Fruit fly (Drosophila melanogaster) whole organism, embryonic: ENCODE results near the gene CG12035.

ENCODE experiments used
- Atf6 ChIP-seq: fragments of 200-800 bp; sonication (Bioruptor generic); IDR thresholded peaks from 2 replicates; pipeline ENCODE4 v1.3.6; 2022; ENCODE audit warnings: missing biosample characterization, missing genetic modification characterization
- CG10147 ChIP-seq: fragments of 200-800 bp; sonication (Bioruptor generic); optimal IDR thresholded peaks from 2 replicates; lab custom pipeline; 2019; ENCODE audit warnings: missing biosample characterization, mild to moderate bottlenecking, missing genetic modification characterization, moderate library complexity
- CG10209 ChIP-seq: fragments of 200-800 bp; sonication (Bioruptor generic); optimal IDR thresholded peaks from 3 replicates; lab custom pipeline; 2017; ENCODE audit warnings: missing biosample characterization, mild to moderate bottlenecking, missing genetic modification characterization, missing genetic modification reagents
- CG10267 ChIP-seq: fragments of 200-800 bp; sonication (Bioruptor generic); optimal IDR thresholded peaks from 2 replicates; lab custom pipeline; 2018; ENCODE audit warnings: missing biosample characterization, mild to moderate bottlenecking, missing genetic modification characterization, moderate library complexity
- CG10274 ChIP-seq: fragments of 200-800 bp; sonication (Bioruptor generic); optimal IDR thresholded peaks from 3 replicates; lab custom pipeline; 2017; ENCODE audit warnings: missing biosample characterization, mild to moderate bottlenecking, missing genetic modification characterization
- CG11085 ChIP-seq: fragments of 200-800 bp; sonication (Bioruptor generic); IDR thresholded peaks from 2 replicates; pipeline ENCODE4 v1.3.6; 2022; ENCODE audit warnings: missing biosample characterization, missing genetic modification characterization
- CG13894 ChIP-seq: fragments of 200-800 bp; sonication (Bioruptor generic); optimal IDR thresholded peaks from 3 replicates; lab custom pipeline; 2018; ENCODE audit warnings: missing biosample characterization, mild to moderate bottlenecking, missing genetic modification characterization, moderate library complexity
- CG15269 ChIP-seq: fragments of 200-800 bp; sonication (Bioruptor generic); optimal IDR thresholded peaks from 2 replicates; lab custom pipeline; 2018; ENCODE audit warnings: missing biosample characterization, mild to moderate bottlenecking, missing genetic modification characterization, moderate library complexity
- CG17385 ChIP-seq: fragments of 200-800 bp; sonication (Bioruptor generic); optimal IDR thresholded peaks from 3 replicates; lab custom pipeline; 2018; ENCODE audit warnings: missing biosample characterization, mild to moderate bottlenecking, missing genetic modification characterization
- CG31388 ChIP-seq: fragments of 200-800 bp; sonication (Bioruptor generic); optimal IDR thresholded peaks from 2 replicates; lab custom pipeline; 2016; ENCODE audit warnings: missing biosample characterization, missing genetic modification characterization
- CG32767 ChIP-seq: fragments of 200-800 bp; sonication (Bioruptor generic); IDR thresholded peaks from 2 replicates; pipeline ENCODE4 v1.3.6; 2022; ENCODE audit warnings: missing biosample characterization, missing genetic modification characterization
- CG42726 ChIP-seq: fragments of 200-800 bp; sonication (Bioruptor generic); IDR thresholded peaks from 2 replicates; pipeline ENCODE4 v1.3.6; 2022; ENCODE audit warnings: missing biosample characterization, missing genetic modification characterization; ENCODE audit not compliant: partially characterized antibody
- CG43689 ChIP-seq: fragments of 200-800 bp; sonication (Bioruptor generic); IDR thresholded peaks from 2 replicates; pipeline ENCODE4 v1.3.6; 2022; ENCODE audit warnings: missing biosample characterization, missing genetic modification characterization
- CG4707 ChIP-seq: fragments of 200-800 bp; sonication (Bioruptor generic); optimal IDR thresholded peaks from 2 replicates; lab custom pipeline; 2018; ENCODE audit warnings: missing biosample characterization, mild to moderate bottlenecking, missing genetic modification characterization, moderate library complexity
- CG5180 ChIP-seq: fragments of 200-800 bp; sonication (Bioruptor generic); optimal IDR thresholded peaks from 3 replicates; lab custom pipeline; 2017; ENCODE audit warnings: missing biosample characterization, missing genetic modification characterization, mild to moderate bottlenecking, moderate library complexity, missing genetic modification reagents
- CG6654 ChIP-seq: fragments of 200-800 bp; sonication (Bioruptor generic); optimal IDR thresholded peaks from 2 replicates; lab custom pipeline; 2017; ENCODE audit warnings: missing biosample characterization, mild to moderate bottlenecking, missing genetic modification characterization
- CG7372 ChIP-seq: fragments of 200-800 bp; sonication (Bioruptor generic); IDR thresholded peaks from 2 replicates; pipeline ENCODE4 v1.3.6; 2022; ENCODE audit warnings: missing biosample characterization, missing genetic modification characterization
- CG7839 ChIP-seq: fragments of 200-800 bp; sonication (Bioruptor generic); optimal IDR thresholded peaks from 3 replicates; lab custom pipeline; 2018; ENCODE audit warnings: missing biosample characterization, mild to moderate bottlenecking, missing genetic modification characterization, moderate library complexity
- CG8924 ChIP-seq: fragments of 200-800 bp; optimal IDR thresholded peaks from 3 replicates; lab custom pipeline; 2019; ENCODE audit warnings: missing biosample characterization, mild to moderate bottlenecking, missing genetic modification characterization, moderate library complexity
- D ChIP-seq, 2 experiments: fragments of 200-800 bp in 1 of 2; fragments of >200 bp in 1 of 2; sonication (Bioruptor generic) in 1 of 2; optimal IDR thresholded peaks; 2 replicates in 1 of 2; 3 replicates in 1 of 2; lab custom pipeline; 2017; ENCODE audit warnings: mild to moderate bottlenecking in 1 of 2, missing biosample characterization in 1 of 2, missing genetic modification characterization in 1 of 2, missing genetic modification reagents in 1 of 2
- Dad ChIP-seq: fragments of 200-800 bp; sonication (Bioruptor generic); optimal IDR thresholded peaks from 3 replicates; lab custom pipeline; 2016; ENCODE audit warnings: missing biosample characterization, missing genetic modification characterization
- Deaf1 ChIP-seq: fragments of 200-800 bp; optimal IDR thresholded peaks from 3 replicates; lab custom pipeline; 2019; ENCODE audit warnings: missing biosample characterization, mild to moderate bottlenecking, missing genetic modification characterization, moderate library complexity
- Gug ChIP-seq: fragments of 200-800 bp; sonication (Bioruptor generic); IDR thresholded peaks from 4 replicates; pipeline ENCODE4 v1.3.6; 2022; ENCODE audit warnings: missing biosample characterization, missing genetic modification characterization
- H2.0 ChIP-seq: fragments of 200-800 bp; sonication (Bioruptor generic); IDR thresholded peaks from 2 replicates; pipeline ENCODE4 v1.3.6; 2022; ENCODE audit warnings: missing biosample characterization, missing genetic modification characterization
- HmgZ ChIP-seq: fragments of 200-800 bp; sonication (Bioruptor generic); optimal IDR thresholded peaks from 2 replicates; lab custom pipeline; 2018; ENCODE audit warnings: missing biosample characterization, mild to moderate bottlenecking, missing genetic modification characterization
- Kr ChIP-seq: fragments of 200-800 bp; sonication (Bioruptor generic); optimal IDR thresholded peaks from 2 replicates; lab custom pipeline; 2017; ENCODE audit warnings: missing biosample characterization, mild to moderate bottlenecking, missing genetic modification characterization
- Lim3 ChIP-seq: fragments of 200-800 bp; sonication (Bioruptor generic); IDR thresholded peaks from 2 replicates; pipeline ENCODE4 v1.3.6; 2022; ENCODE audit warnings: missing biosample characterization, missing genetic modification characterization
- Mad ChIP-seq: fragments of 200-800 bp; sonication (Bioruptor generic); optimal IDR thresholded peaks from 2 replicates; lab custom pipeline; 2016; ENCODE audit warnings: missing biosample characterization, missing genetic modification characterization
- Max ChIP-seq: fragments of 200-800 bp; sonication (Bioruptor generic); optimal IDR thresholded peaks from 2 replicates; lab custom pipeline; 2016; ENCODE audit warnings: missing biosample characterization, mild to moderate bottlenecking, missing genetic modification characterization
- Med ChIP-seq: fragments of 200-800 bp; sonication (Bioruptor generic); peaks from one replicate; lab custom pipeline; 2016; ENCODE audit warnings: missing biosample characterization, missing genetic modification characterization, mild to moderate bottlenecking, inconsistent platforms, moderate library complexity
- Sin3A ChIP-seq: fragments of >200 bp; optimal IDR thresholded peaks from 2 replicates; lab custom pipeline; 2018
- Six4 ChIP-seq: fragments of 200-800 bp; sonication (Bioruptor generic); optimal IDR thresholded peaks from 2 replicates; lab custom pipeline; 2016; ENCODE audit warnings: missing biosample characterization, missing genetic modification characterization
- Ssrp ChIP-seq: fragments of 200-800 bp; sonication (Bioruptor generic); optimal IDR thresholded peaks from 2 replicates; lab custom pipeline; 2018; ENCODE audit warnings: missing biosample characterization, mild to moderate bottlenecking, missing genetic modification characterization, moderate library complexity
- Xbp1 ChIP-seq: fragments of 200-800 bp; sonication (Bioruptor generic); optimal IDR thresholded peaks from 3 replicates; lab custom pipeline; 2016; ENCODE audit warnings: missing biosample characterization, mild to moderate bottlenecking, missing genetic modification characterization
- dan ChIP-seq: fragments of 200-800 bp; sonication (Bioruptor generic); IDR thresholded peaks from 2 replicates; pipeline ENCODE4 v1.3.6; 2022; ENCODE audit warnings: missing biosample characterization, missing genetic modification characterization
- eyg ChIP-seq: fragments of 200-800 bp; sonication (Bioruptor generic); optimal IDR thresholded peaks from 3 replicates; lab custom pipeline; 2016; ENCODE audit warnings: missing biosample characterization, missing genetic modification characterization
- fd102C ChIP-seq: fragments of 200-800 bp; sonication (Bioruptor generic); optimal IDR thresholded peaks from 2 replicates; lab custom pipeline; 2018; ENCODE audit warnings: missing biosample characterization, mild to moderate bottlenecking, missing genetic modification characterization, moderate library complexity
- gcm2 ChIP-seq: fragments of 200-800 bp; sonication (Bioruptor generic); optimal IDR thresholded peaks from 2 replicates; lab custom pipeline; 2016; ENCODE audit warnings: missing biosample characterization, missing genetic modification characterization
- ham ChIP-seq: fragments of 200-800 bp; sonication (Bioruptor generic); IDR thresholded peaks from 2 replicates; pipeline ENCODE4 v1.3.6; 2022; ENCODE audit warnings: missing biosample characterization, missing genetic modification characterization
- insv ChIP-seq, 2 experiments: fragments of 200-800 bp; sonication (Bioruptor generic); optimal IDR thresholded peaks; 3 replicates each; lab custom pipeline; 2016 to 2018; ENCODE audit warnings: missing biosample characterization in 2 of 2, missing genetic modification characterization in 2 of 2
- jing ChIP-seq: fragments of 200-800 bp; sonication (Bioruptor generic); optimal IDR thresholded peaks from 2 replicates; lab custom pipeline; 2018; ENCODE audit warnings: missing biosample characterization, mild to moderate bottlenecking, missing genetic modification characterization
- kay ChIP-seq: fragments of 200-800 bp; sonication (Bioruptor generic); optimal IDR thresholded peaks from 2 replicates; lab custom pipeline; 2016; ENCODE audit warnings: missing biosample characterization, missing genetic modification characterization
- lilli ChIP-seq: fragments of 200-800 bp; sonication (Bioruptor generic); optimal IDR thresholded peaks from 3 replicates; lab custom pipeline; 2016; ENCODE audit warnings: missing biosample characterization, missing genetic modification characterization
- mam ChIP-seq: fragments of 200-800 bp; sonication (Bioruptor generic); optimal IDR thresholded peaks from 3 replicates; lab custom pipeline; 2016; ENCODE audit warnings: missing biosample characterization, missing genetic modification characterization
- nmo ChIP-seq: fragments of 200-800 bp; sonication (Bioruptor generic); optimal IDR thresholded peaks from 2 replicates; lab custom pipeline; 2018; ENCODE audit warnings: missing biosample characterization, mild to moderate bottlenecking, missing genetic modification characterization, moderate library complexity
- pum ChIP-seq: fragments of 200-800 bp; sonication (Bioruptor generic); optimal IDR thresholded peaks from 2 replicates; lab custom pipeline; 2016; ENCODE audit warnings: missing biosample characterization, missing genetic modification characterization
- rib ChIP-seq: fragments of 200-800 bp; sonication (Bioruptor generic); IDR thresholded peaks from 2 replicates; pipeline ENCODE4 v1.3.6; 2022; ENCODE audit warnings: missing biosample characterization, missing genetic modification characterization
- sd ChIP-seq: fragments of 200-800 bp; sonication (Bioruptor generic); optimal IDR thresholded peaks from 3 replicates; lab custom pipeline; 2018; ENCODE audit warnings: missing biosample characterization, mild to moderate bottlenecking, missing genetic modification characterization, moderate library complexity
- tap ChIP-seq: fragments of 200-800 bp; optimal IDR thresholded peaks from 3 replicates; lab custom pipeline; 2019; ENCODE audit warnings: missing biosample characterization, mild to moderate bottlenecking, missing genetic modification characterization, moderate library complexity
- toy ChIP-seq: fragments of 200-800 bp; sonication (Bioruptor generic); IDR thresholded peaks from 2 replicates; pipeline ENCODE4 v1.3.6; 2022; ENCODE audit warnings: missing biosample characterization, missing genetic modification characterization
- vfl ChIP-seq: fragments of 200-800 bp; sonication (Bioruptor generic); optimal IDR thresholded peaks from 2 replicates; lab custom pipeline; 2016; ENCODE audit warnings: missing biosample characterization, missing genetic modification characterization
- wek ChIP-seq: fragments of 200-800 bp; sonication (Bioruptor generic); optimal IDR thresholded peaks from 3 replicates; lab custom pipeline; 2018; ENCODE audit warnings: missing biosample characterization, mild to moderate bottlenecking, missing genetic modification characterization, moderate library complexity

CG12035 gene

DNA sequence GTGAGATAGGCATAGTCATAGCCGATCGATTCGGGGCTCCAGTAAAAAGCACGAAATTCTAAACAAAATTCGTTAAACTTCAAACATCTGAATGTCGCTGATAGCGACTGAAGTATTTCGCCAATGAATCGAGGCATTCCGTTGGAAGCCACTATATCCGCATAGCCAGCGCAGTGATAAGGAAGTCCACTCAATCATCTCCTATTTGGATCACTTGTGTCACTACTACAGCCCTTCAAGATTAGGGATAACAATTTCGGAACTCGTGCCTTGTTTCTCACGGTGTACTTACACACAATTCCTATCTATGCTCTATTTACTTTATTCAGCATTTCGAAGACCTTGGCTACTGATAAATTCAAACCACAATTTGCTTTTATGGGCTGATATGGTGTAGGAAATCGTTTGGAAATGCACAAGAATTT is 13.7 kb downstream of the CG12035 start, which contains the start of gene PIG-Wb (continued):
- TF ChIP-seq sd (tag; lab: Kevin White, UChicago) = peak; percentile 98
- TF ChIP-seq eyg = no peak
- no peak for TF ChIP-seq gcm2 (GFP tag; lab: Kevin White, UChicago)
- TF ChIP-seq CG4707 (GFP tag; lab: Kevin White, UChicago) = no peak
- TF ChIP-seq CG15269 (tag; lab: Kevin White, UChicago) = peak; percentile 27
- no peak for TF ChIP-seq Xbp1
- TF ChIP-seq Med (GFP tag; lab: Kevin White, UChicago) = peak; percentile 45
- peak; percentile 1 for TF ChIP-seq CG5180
- no peak for TF ChIP-seq Max
- TF ChIP-seq Lim3 (GFP tag; lab: Robert Waterston, UW) = no peak
- no peak for TF ChIP-seq CG11085
- TF ChIP-seq Ssrp (tag; lab: Kevin White, UChicago) = no peak
- TF ChIP-seq CG10267 (tag; lab: Kevin White, UChicago) = no peak
- no peak for TF ChIP-seq Atf6
- no peak for TF ChIP-seq Sin3A (lab: Kevin White, UChicago)
- peak; percentile 24 for TF ChIP-seq wek (GFP tag; lab: Kevin White, UChicago)
- no peak for TF ChIP-seq Mad
- peak; percentile 7 for TF ChIP-seq CG8924 (tag; lab: Kevin White, UChicago)
- TF ChIP-seq Dad = peak; percentile 4
- no peak for TF ChIP-seq CG42726 (GFP tag; lab: Robert Waterston, UW)
- TF ChIP-seq pum (GFP tag; lab: Kevin White, UChicago) = no peak
- no peak for TF ChIP-seq CG6654 (GFP tag; lab: Kevin White, UChicago)
- TF ChIP-seq HmgZ (tag; lab: Kevin White, UChicago) = peak; percentile 32
- no peak for TF ChIP-seq Gug (GFP tag; lab: Robert Waterston, UW)
- no peak for TF ChIP-seq toy (GFP tag; lab: Robert Waterston, UW)
- peak; percentile 20 for TF ChIP-seq tap (tag; lab: Kevin White, UChicago)
- peak; percentile 58 for TF ChIP-seq Deaf1 (tag; lab: Kevin White, UChicago)
- no peak for TF ChIP-seq lilli
- TF ChIP-seq CG7839 (tag; lab: Kevin White, UChicago) = peak; percentile 1
- no peak for TF ChIP-seq CG10147 (GFP tag; lab: Kevin White, UChicago)
- no peak for TF ChIP-seq CG10274
- TF ChIP-seq nmo (GFP tag; lab: Kevin White, UChicago) = no peak
- no peak for TF ChIP-seq rib (GFP tag; lab: Robert Waterston, UW)
- TF ChIP-seq CG32767 (GFP tag; lab: Robert Waterston, UW) = no peak
- no peak for TF ChIP-seq D (optimal IDR thresholded peaks at IDR 0.05; lab: Kevin White, UChicago)
- no peak for TF ChIP-seq D (GFP tag; optimal IDR thresholded peaks at IDR 0.05; lab: Kevin White, UChicago)
- TF ChIP-seq CG17385 = no peak
- TF ChIP-seq dan (GFP tag; lab: Robert Waterston, UW) = no peak
- TF ChIP-seq CG10209 (GFP tag; lab: Kevin White, UChicago) = no peak
- TF ChIP-seq ham (GFP tag; lab: Robert Waterston, UW) = no peak
- TF ChIP-seq H2.0 (GFP tag; lab: Robert Waterston, UW) = peak; percentile 21; the same call in 1 of the 2 replicates
- TF ChIP-seq CG43689 (GFP tag; lab: Robert Waterston, UW) = no peak
- no peak for TF ChIP-seq jing (GFP tag; lab: Kevin White, UChicago)
- TF ChIP-seq CG31388 (GFP tag; lab: Kevin White, UChicago) = no peak
- TF ChIP-seq Six4 (GFP tag; lab: Kevin White, UChicago) = no peak
- TF ChIP-seq kay (GFP tag; lab: Kevin White, UChicago) = no peak
- TF ChIP-seq mam (GFP tag; lab: Kevin White, UChicago) = no peak
- TF ChIP-seq insv (GFP tag; optimal IDR thresholded peaks at IDR 0.05; lab: Kevin White, UChicago) = no peak
- no peak for TF ChIP-seq Kr (GFP tag; lab: Kevin White, UChicago)
- no peak for TF ChIP-seq CG7372 (GFP tag; lab: Robert Waterston, UW)
- TF ChIP-seq fd102C (GFP tag; lab: Kevin White, UChicago) = no peak
- no peak for TF ChIP-seq vfl
- no peak for TF ChIP-seq CG13894 (tag; lab: Kevin White, UChicago)
